Worm (Caenorhabditis elegans) whole organism, mixed stage, embryonic: Measurements from ENCODE around the gene Y7A5A.1.

Experiments
- blmp-1 ChIP-seq: fragments of 150-350 bp; optimal IDR thresholded peaks from 2 replicates; lab custom pipeline; 2014; ENCODE audit warnings: missing biosample characterization, missing genetic modification characterization
- elt-1 ChIP-seq: sonication (generic microtip); optimal IDR thresholded peaks from 2 replicates; lab custom pipeline; 2017; ENCODE audit warnings: missing genetic modification characterization, mild to moderate bottlenecking, missing compliant biosample characterization, antibody characterized with exemption, moderate library complexity, borderline replicate concordance; ENCODE audit not compliant: insufficient read depth
- elt-3 ChIP-seq: fragments of 150-350 bp; optimal IDR thresholded peaks from 2 replicates; lab custom pipeline; 2014; ENCODE audit warnings: missing biosample characterization, missing genetic modification characterization
- hlh-1 ChIP-seq: fragments of 150-350 bp; optimal IDR thresholded peaks from 2 replicates; lab custom pipeline; 2014; ENCODE audit warnings: missing biosample characterization, missing genetic modification reagents, missing genetic modification characterization
- pha-4 ChIP-seq: fragments of 150-350 bp; optimal IDR thresholded peaks from 2 replicates; lab custom pipeline; 2018; ENCODE audit warnings: missing biosample characterization, missing genetic modification reagents, missing genetic modification characterization
- sptf-1 ChIP-seq: sonication (generic microtip); optimal IDR thresholded peaks from 2 replicates; lab custom pipeline; 2017; ENCODE audit warnings: mild to moderate bottlenecking, missing genetic modification characterization, moderate library complexity, missing compliant biosample characterization
- tbx-8 ChIP-seq: fragments of 200-800 bp; sonication (Bioruptor generic); optimal IDR thresholded peaks from 2 replicates; lab custom pipeline; 2018; ENCODE audit warnings: mild to moderate bottlenecking, missing genetic modification characterization, moderate library complexity, missing compliant biosample characterization
- unc-62 ChIP-seq: fragments of 150-350 bp; optimal IDR thresholded peaks from 2 replicates; lab custom pipeline; 2014; ENCODE audit warnings: missing biosample characterization, missing genetic modification reagents, missing genetic modification characterization

DNA sequence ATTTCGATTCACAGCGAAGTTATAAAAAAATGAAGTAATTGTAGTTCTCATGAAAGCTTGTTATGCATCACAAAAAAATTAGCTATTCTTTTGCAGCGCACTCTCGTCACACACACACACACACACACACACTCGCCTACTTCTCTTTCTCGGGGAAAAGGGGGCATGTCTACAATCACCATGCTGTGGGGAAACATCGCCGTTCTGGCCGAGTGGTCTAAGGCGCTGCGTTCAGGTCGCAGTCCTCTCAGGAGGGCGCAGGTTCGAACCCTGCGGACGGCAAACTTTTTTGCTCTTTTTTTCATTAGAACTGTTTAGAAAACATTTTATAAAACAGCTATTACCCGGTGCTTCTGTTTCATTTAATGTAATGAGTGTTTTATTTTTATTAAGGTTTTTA is 29.4 kb downstream of the Y7A5A.1 start:
- TF ChIP-seq pha-4 (peak; percentile 1), elt-3 (no peak), sptf-1 (peak; percentile 96), hlh-1 (tag; lab: Kevin White, UChicago) (peak; percentile 20), blmp-1 (tag; lab: Kevin White, UChicago) (no peak), unc-62 (GFP tag; lab: Kevin White, UChicago) (peak; percentile 35), tbx-8 (GFP tag; lab: Kevin White, UChicago) (peak; percentile 70), elt-1 (tag; lab: Kevin White, UChicago) (no peak)
